Fruit fly (Drosophila melanogaster) whole organism, embryonic: ENCODE results near the gene tau.
A peak's percentile ranks its signal among the peaks of the same experiment; 100 is the strongest.

Source experiments
- Bgb ChIP-seq: fragments of 200-800 bp; sonication (Bioruptor generic); IDR thresholded peaks from 2 replicates; pipeline ENCODE4 v1.3.6; 2022; ENCODE audit warnings: missing biosample characterization, missing genetic modification characterization; ENCODE audit not compliant: partially characterized antibody
- CG10147 ChIP-seq: fragments of 200-800 bp; sonication (Bioruptor generic); optimal IDR thresholded peaks from 2 replicates; lab custom pipeline; 2019; ENCODE audit warnings: missing biosample characterization, mild to moderate bottlenecking, missing genetic modification characterization, moderate library complexity
- CG11560 ChIP-seq: fragments of 200-800 bp; sonication (Bioruptor generic); IDR thresholded peaks from 3 replicates; pipeline ENCODE4 v1.3.6; 2022; ENCODE audit warnings: missing biosample characterization, missing genetic modification characterization
- CG12299 ChIP-seq: fragments of 200-800 bp; sonication (Bioruptor generic); optimal IDR thresholded peaks from 2 replicates; lab custom pipeline; 2018; ENCODE audit warnings: missing biosample characterization, mild to moderate bottlenecking, missing genetic modification characterization
- CG14860 ChIP-seq: fragments of 200-800 bp; sonication (Bioruptor generic); IDR thresholded peaks from 3 replicates; pipeline ENCODE4 v1.3.6; 2022; ENCODE audit warnings: missing biosample characterization, missing genetic modification characterization; ENCODE audit not compliant: partially characterized antibody
- CG15514 ChIP-seq: fragments of 200-800 bp; sonication (Bioruptor generic); optimal IDR thresholded peaks from 3 replicates; lab custom pipeline; 2017; ENCODE audit warnings: missing biosample characterization, missing genetic modification characterization, mild to moderate bottlenecking, moderate library complexity, missing genetic modification reagents
- CG18011 ChIP-seq: fragments of 200-800 bp; sonication (Bioruptor generic); optimal IDR thresholded peaks from 2 replicates; lab custom pipeline; 2017; ENCODE audit warnings: missing biosample characterization, missing genetic modification characterization, mild to moderate bottlenecking, moderate library complexity, missing genotype
- CG2889 ChIP-seq: fragments of 200-800 bp; sonication (Bioruptor generic); IDR thresholded peaks from 3 replicates; pipeline ENCODE4 v1.3.6; 2022; ENCODE audit warnings: missing biosample characterization, missing genetic modification characterization
- CG3726 ChIP-seq: fragments of 200-800 bp; sonication (Bioruptor generic); IDR thresholded peaks from 3 replicates; pipeline ENCODE4, ENCODE4 v1.3.6; 2022; ENCODE audit warnings: missing biosample characterization, missing genetic modification characterization
- CG42726 ChIP-seq: fragments of 200-800 bp; sonication (Bioruptor generic); IDR thresholded peaks from 2 replicates; pipeline ENCODE4 v1.3.6; 2022; ENCODE audit warnings: missing biosample characterization, missing genetic modification characterization; ENCODE audit not compliant: partially characterized antibody
- CG4854 ChIP-seq: fragments of 200-800 bp; sonication (Bioruptor generic); optimal IDR thresholded peaks from 2 replicates; lab custom pipeline; 2016; ENCODE audit warnings: missing biosample characterization, missing genetic modification characterization, inconsistent platforms
- CG6254 ChIP-seq: fragments of 200-800 bp; sonication (Bioruptor generic); optimal IDR thresholded peaks from 3 replicates; lab custom pipeline; 2017; ENCODE audit warnings: mild to moderate bottlenecking, missing biosample characterization, missing genetic modification reagents, missing genetic modification characterization
- CG6791 ChIP-seq: fragments of 200-800 bp; sonication (Bioruptor generic); IDR thresholded peaks from 3 replicates; pipeline ENCODE4 v1.3.6; 2022; ENCODE audit warnings: missing biosample characterization, missing genetic modification characterization; ENCODE audit not compliant: partially characterized antibody
- CG9932 ChIP-seq: fragments of 200-800 bp; sonication (Bioruptor generic); IDR thresholded peaks from 2 replicates; pipeline ENCODE4 v1.3.6; 2022; ENCODE audit warnings: missing biosample characterization, missing genetic modification characterization
- Jarid2 ChIP-seq: fragments of 200-800 bp; sonication (Bioruptor generic); optimal IDR thresholded peaks from 3 replicates; lab custom pipeline; 2017; ENCODE audit warnings: mild to moderate bottlenecking, missing biosample characterization, missing genetic modification reagents, missing genetic modification characterization
- Lpt ChIP-seq: fragments of >200 bp; optimal IDR thresholded peaks from 2 replicates; lab custom pipeline; 2018; ENCODE audit warnings: missing biosample characterization, missing genetic modification characterization
- NC2α ChIP-seq: fragments of 200-800 bp; sonication (Bioruptor generic); optimal IDR thresholded peaks from 2 replicates; lab custom pipeline; 2016; ENCODE audit warnings: missing biosample characterization, missing genetic modification characterization
- Opbp ChIP-seq: fragments of 200-800 bp; sonication (Bioruptor generic); IDR thresholded peaks from 3 replicates; pipeline ENCODE4 v1.3.6; 2022; ENCODE audit warnings: missing biosample characterization, missing genetic modification characterization; ENCODE audit not compliant: partially characterized antibody
- PHDP ChIP-seq: fragments of 200-800 bp; sonication (Bioruptor generic); optimal IDR thresholded peaks from 3 replicates; lab custom pipeline; 2018; ENCODE audit warnings: missing biosample characterization, mild to moderate bottlenecking, missing genetic modification characterization, moderate library complexity
- Ptx1 ChIP-seq: fragments of 200-800 bp; sonication (Bioruptor generic); IDR thresholded peaks from 2 replicates; pipeline ENCODE4 v1.3.6; 2022; ENCODE audit warnings: missing biosample characterization, missing genetic modification characterization
- Rx ChIP-seq: fragments of 200-800 bp; sonication (Bioruptor generic); IDR thresholded peaks from 2 replicates; pipeline ENCODE4 v1.3.6; 2022; ENCODE audit warnings: missing biosample characterization, missing genetic modification characterization
- Tbp ChIP-seq: fragments of >200 bp; optimal IDR thresholded peaks from 2 replicates; lab custom pipeline; 2018; ENCODE audit warnings: missing biosample characterization, missing genetic modification characterization
- ap ChIP-seq: fragments of 200-800 bp; sonication (Bioruptor generic); IDR thresholded peaks from 2 replicates; pipeline ENCODE4 v1.3.6; 2022; ENCODE audit warnings: missing biosample characterization, missing genetic modification characterization
- bbx ChIP-seq: fragments of 200-800 bp; sonication (Bioruptor generic); IDR thresholded peaks from 2 replicates; pipeline ENCODE4 v1.3.6; 2022; ENCODE audit warnings: missing biosample characterization, missing genetic modification characterization; ENCODE audit not compliant: partially characterized antibody
- caup ChIP-seq: fragments of 200-800 bp; sonication (Bioruptor generic); optimal IDR thresholded peaks from 3 replicates; lab custom pipeline; 2017; ENCODE audit warnings: missing biosample characterization, mild to moderate bottlenecking, missing genetic modification characterization, moderate library complexity; ENCODE audit not compliant: severe bottlenecking
- chinmo ChIP-seq: fragments of 200-800 bp; sonication (Bioruptor generic); IDR thresholded peaks from 4 replicates; pipeline ENCODE4 v1.3.6; 2022; ENCODE audit warnings: missing biosample characterization, missing genetic modification characterization; ENCODE audit not compliant: partially characterized antibody
- eyg ChIP-seq: fragments of 200-800 bp; sonication (Bioruptor generic); optimal IDR thresholded peaks from 3 replicates; lab custom pipeline; 2016; ENCODE audit warnings: missing biosample characterization, missing genetic modification characterization
- fd102C ChIP-seq: fragments of 200-800 bp; sonication (Bioruptor generic); optimal IDR thresholded peaks from 2 replicates; lab custom pipeline; 2018; ENCODE audit warnings: missing biosample characterization, mild to moderate bottlenecking, missing genetic modification characterization, moderate library complexity
- fd3F ChIP-seq: fragments of 200-800 bp; sonication (Bioruptor generic); optimal IDR thresholded peaks from 2 replicates; lab custom pipeline; 2018; ENCODE audit warnings: missing biosample characterization, mild to moderate bottlenecking, missing genetic modification characterization, moderate library complexity
- gfzf ChIP-seq: fragments of 200-800 bp; sonication (Bioruptor generic); optimal IDR thresholded peaks from 2 replicates; lab custom pipeline; 2016; ENCODE audit warnings: missing biosample characterization, mild to moderate bottlenecking, missing genetic modification characterization, moderate library complexity
- her ChIP-seq: fragments of 200-800 bp; sonication (Bioruptor generic); optimal IDR thresholded peaks from 2 replicates; lab custom pipeline; 2016; ENCODE audit warnings: missing biosample characterization, missing genetic modification characterization
- jing ChIP-seq: fragments of 200-800 bp; sonication (Bioruptor generic); optimal IDR thresholded peaks from 2 replicates; lab custom pipeline; 2018; ENCODE audit warnings: missing biosample characterization, mild to moderate bottlenecking, missing genetic modification characterization
- lbe ChIP-seq: fragments of 200-800 bp; sonication (Bioruptor generic); optimal IDR thresholded peaks from 2 replicates; lab custom pipeline; 2016; ENCODE audit warnings: missing biosample characterization, mild to moderate bottlenecking, missing genetic modification characterization
- lola ChIP-seq, 3 experiments: fragments of >200 bp in 2 of 3; fragments of 200-800 bp in 1 of 3; sonication (Bioruptor generic) in 1 of 3; optimal IDR thresholded peaks; 2 replicates each; lab custom pipeline; 2017 to 2019; ENCODE audit warnings: missing biosample characterization in 3 of 3, missing genetic modification characterization in 3 of 3, mild to moderate bottlenecking in 1 of 3, moderate library complexity in 1 of 3
- mld ChIP-seq: fragments of 200-800 bp; sonication (Bioruptor generic); IDR thresholded peaks from 3 replicates; pipeline ENCODE4 v1.3.6; 2022; ENCODE audit warnings: missing biosample characterization, missing genetic modification characterization; ENCODE audit not compliant: partially characterized antibody
- nerfin-1 ChIP-seq: fragments of 200-800 bp; sonication (Bioruptor generic); optimal IDR thresholded peaks from 3 replicates; lab custom pipeline; 2019; ENCODE audit warnings: missing biosample characterization, mild to moderate bottlenecking, missing genetic modification characterization, moderate library complexity
- nerfin-2 ChIP-seq: fragments of 200-800 bp; sonication (Bioruptor generic); IDR thresholded peaks from 2 replicates; pipeline ENCODE4 v1.3.6; 2022; ENCODE audit warnings: missing biosample characterization, missing genetic modification characterization; ENCODE audit not compliant: partially characterized antibody
- nmo ChIP-seq: fragments of 200-800 bp; sonication (Bioruptor generic); optimal IDR thresholded peaks from 2 replicates; lab custom pipeline; 2018; ENCODE audit warnings: missing biosample characterization, mild to moderate bottlenecking, missing genetic modification characterization, moderate library complexity
- org-1 ChIP-seq: fragments of 200-800 bp; sonication (Bioruptor generic); optimal IDR thresholded peaks from 2 replicates; lab custom pipeline; 2017; ENCODE audit warnings: missing biosample characterization, missing genetic modification characterization
- prd ChIP-seq, 3 experiments: fragments of >200 bp in 2 of 3; fragments of 200-800 bp in 1 of 3; sonication (Bioruptor generic) in 1 of 3; optimal IDR thresholded peaks in 2 of 3; IDR thresholded peaks in 1 of 3; 2 replicates in 2 of 3; 3 replicates in 1 of 3; pipeline versions ENCODE4 v1.3.6 to Lab custom; 2017 to 2022; ENCODE audit warnings: missing biosample characterization in 1 of 3, missing genetic modification characterization in 1 of 3
- scrt ChIP-seq: fragments of 200-800 bp; sonication (Bioruptor generic); optimal IDR thresholded peaks from 2 replicates; lab custom pipeline; 2018; ENCODE audit warnings: missing biosample characterization, mild to moderate bottlenecking, missing genetic modification characterization, moderate library complexity
- seq ChIP-seq: fragments of 200-800 bp; sonication (Bioruptor generic); IDR thresholded peaks from 2 replicates; pipeline ENCODE4 v1.3.6; 2022; ENCODE audit warnings: missing biosample characterization, missing genetic modification characterization
- sqz ChIP-seq: fragments of 200-800 bp; sonication (Bioruptor generic); optimal IDR thresholded peaks from 3 replicates; lab custom pipeline; 2018; ENCODE audit warnings: missing biosample characterization, mild to moderate bottlenecking, missing genetic modification characterization
- tna ChIP-seq: fragments of 200-800 bp; sonication (Bioruptor generic); IDR thresholded peaks from 2 replicates; pipeline ENCODE4 v1.3.6; 2022; ENCODE audit warnings: missing biosample characterization, missing genetic modification characterization; ENCODE audit not compliant: partially characterized antibody
- usp ChIP-seq: fragments of >200 bp; optimal IDR thresholded peaks from 2 replicates; lab custom pipeline; 2017; ENCODE audit warnings: missing biosample characterization, missing genetic modification characterization
- vvl ChIP-seq: fragments of 200-800 bp; sonication (Bioruptor generic); IDR thresholded peaks from 2 replicates; pipeline ENCODE4 v1.3.6; 2022; ENCODE audit warnings: missing biosample characterization, missing genetic modification characterization

tau gene

DNA sequence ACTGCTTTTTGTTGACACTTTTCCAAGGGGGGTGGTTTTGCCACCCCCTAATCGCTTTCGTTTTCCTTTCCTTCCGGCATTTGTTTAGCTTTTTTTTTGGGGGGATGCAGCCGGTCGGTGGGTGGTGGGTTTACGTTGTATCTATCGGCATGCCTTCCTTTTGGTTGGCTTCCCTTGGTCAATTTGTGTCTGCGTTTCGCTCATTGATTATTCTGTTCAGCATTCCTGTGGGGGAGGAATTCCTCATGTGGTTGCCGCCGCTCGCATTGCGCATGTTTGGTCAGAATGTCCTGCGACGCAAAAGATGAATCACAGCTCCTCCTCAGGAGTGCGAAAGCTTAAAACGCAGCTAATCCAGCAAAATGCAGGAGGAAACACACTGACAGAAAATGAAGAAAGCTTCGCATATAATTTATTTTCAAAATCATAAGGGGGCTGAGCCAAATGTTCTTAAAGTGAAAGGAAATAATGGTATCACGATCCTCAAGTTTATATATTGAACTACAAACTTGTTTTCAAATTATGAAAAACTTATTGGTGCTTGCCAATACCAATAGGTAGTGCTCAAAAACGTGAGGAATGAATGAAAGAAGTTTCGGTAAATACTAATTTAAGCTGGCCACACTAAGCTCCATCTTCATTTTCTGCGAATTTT is 4.5 kb downstream of the tau start, which contains the start of gene RpS10a:
TSS of gene RpS10a (plus strand) at position 605 of the 655 bp plus-strand sequence.
- TF ChIP-seq NC2α (no peak), caup (GFP tag; lab: Kevin White, UChicago) (no peak), Rx (no peak), org-1 (no peak), ap (GFP tag; lab: Robert Waterston, UW) (no peak), CG18011 (GFP tag; lab: Kevin White, UChicago) (no peak), CG14860 (GFP tag; lab: Robert Waterston, UW) (0 out of 3 replicates have a peak, but pooled peaks have one; percentile 27), CG9932 (GFP tag; lab: Robert Waterston, UW) (0 out of 2 replicates have a peak, but pooled peaks have one; percentile 5), CG4854 (GFP tag; lab: Kevin White, UChicago) (no peak), chinmo (GFP tag; lab: Robert Waterston, UW) (peak; percentile 79; the same call in 1 of the 4 replicates), CG6254 (GFP tag; lab: Kevin White, UChicago) (no peak), CG11560 (no peak), nmo (peak; percentile 8), CG3726 (GFP tag; lab: Robert Waterston, UW) (no peak), fd3F (GFP tag; lab: Kevin White, UChicago) (no peak), PHDP (tag; lab: Kevin White, UChicago) (no peak), vvl (no peak), lbe (no peak), Lpt (GFP tag; lab: Kevin White, UChicago) (no peak), her (no peak), CG10147 (GFP tag; lab: Kevin White, UChicago) (peak; percentile 10), Bgb (GFP tag; lab: Robert Waterston, UW) (peak; percentile 22; the same call in 1 of the 2 replicates), jing (GFP tag; lab: Kevin White, UChicago) (no peak), Ptx1 (GFP tag; lab: Robert Waterston, UW) (no peak), seq (GFP tag; lab: Robert Waterston, UW) (peak; percentile 53; the same call in 1 of the 2 replicates), gfzf (peak; percentile 1), sqz (GFP tag; lab: Kevin White, UChicago) (peak; percentile 45), eyg (GFP tag; lab: Kevin White, UChicago) (no peak), Tbp (GFP tag; lab: Kevin White, UChicago) (no peak), Opbp (peak; percentile 57; the same call in 2 of the 3 replicates), CG42726 (GFP tag; lab: Robert Waterston, UW) (peak; percentile 43; the same call in 1 of the 2 replicates), fd102C (GFP tag; lab: Kevin White, UChicago) (no peak), Jarid2 (GFP tag; lab: Kevin White, UChicago) (no peak), scrt (GFP tag; lab: Kevin White, UChicago) (peak; percentile 18), mld (GFP tag; lab: Robert Waterston, UW) (peak; percentile 47; the same call in 1 of the 3 replicates), CG2889 (no peak), usp (GFP tag; lab: Kevin White, UChicago) (no peak), CG6791 (GFP tag; lab: Robert Waterston, UW) (peak; percentile 81; the same call in 2 of the 3 replicates), lola (GFP tag; optimal IDR thresholded peaks at IDR 0.05; lab: Kevin White, UChicago) (no peak), prd (optimal IDR thresholded peaks at IDR 0.05; lab: Kevin White, UChicago) (no peak), prd (GFP tag; IDR thresholded peaks at IDR 0.05; lab: Robert Waterston, UW) (no peak), bbx (peak; percentile 87), tna (GFP tag; lab: Robert Waterston, UW) (no peak), CG15514 (GFP tag; lab: Kevin White, UChicago) (peak; percentile 17), nerfin-1 (tag; lab: Kevin White, UChicago) (peak; percentile 100), CG12299 (no peak), nerfin-2 (GFP tag; lab: Robert Waterston, UW) (0 out of 2 replicates have a peak, but pooled peaks have one; percentile 25)
